Worm (Caenorhabditis elegans) whole organism, young adult: ENCODE results near the gene Y39B6A.42.
A peak's percentile ranks its signal among the peaks of the same experiment; 100 is the strongest.

Experiments
- ceh-91 ChIP-seq: fragments of 200-800 bp; sonication (Bioruptor generic); IDR thresholded peaks from 2 replicates; pipeline ENCODE4 v1.3.6; 2022; ENCODE audit warnings: missing genetic modification reagents, missing genetic modification characterization, missing compliant biosample characterization
- hrde-1 ChIP-seq: sonication (generic microtip); optimal IDR thresholded peaks from 2 replicates; lab custom pipeline; 2016; ENCODE audit warnings: missing genetic modification characterization, mild to moderate bottlenecking, missing compliant biosample characterization, moderate library complexity, missing genotype, missing genetic modification reagents, borderline replicate concordance
- lsl-1 ChIP-seq: fragments of 200-800 bp; sonication (Bioruptor generic); optimal IDR thresholded peaks from 2 replicates; lab custom pipeline; 2018; ENCODE audit warnings: mild to moderate bottlenecking, missing genetic modification characterization, moderate library complexity, missing compliant biosample characterization
- nhr-90 ChIP-seq: sonication (generic microtip); optimal IDR thresholded peaks from 2 replicates; lab custom pipeline; 2016; ENCODE audit warnings: missing genotype, mild to moderate bottlenecking, missing genetic modification characterization, missing compliant biosample characterization
- pha-4 ChIP-seq: fragments of 150-350 bp; sonication (generic microtip); optimal IDR thresholded peaks from 2 replicates; lab custom pipeline; 2014; ENCODE audit warnings: missing biosample characterization, missing genetic modification reagents, missing genetic modification characterization
- rec-8 ChIP-seq, 2 experiments: sonication (generic microtip); optimal IDR thresholded peaks; 2 replicates each; lab custom pipeline; 2016; ENCODE audit warnings: mild to moderate bottlenecking in 2 of 2, missing genetic modification characterization in 2 of 2, missing genetic modification reagents in 2 of 2, missing genotype in 2 of 2, missing biosample characterization in 1 of 2, missing compliant biosample characterization in 1 of 2, moderate library complexity in 1 of 2
- rpc-1 ChIP-seq, 2 experiments: fragments of 150-350 bp in 1 of 2; sonication (generic microtip) in 1 of 2; optimal IDR thresholded peaks; 2 replicates each; lab custom pipeline; 2014 to 2018; ENCODE audit warnings: missing biosample characterization in 1 of 2, missing genetic modification characterization in 1 of 2, missing genetic modification reagents in 1 of 2, missing genotype in 1 of 2
- sdz-38 ChIP-seq: sonication (generic microtip); optimal IDR thresholded peaks from 2 replicates; lab custom pipeline; 2016; ENCODE audit warnings: missing genotype, missing genetic modification characterization, missing compliant biosample characterization
- snpc-4 ChIP-seq, 5 experiments: fragments of 150-350 bp in 1 of 5; sonication (generic microtip) in 4 of 5; optimal IDR thresholded peaks; 2 replicates each; lab custom pipeline; 2014 to 2018; ENCODE audit warnings: missing genetic modification characterization in 5 of 5, missing biosample characterization in 3 of 5, antibody characterized with exemption in 2 of 5, mild to moderate bottlenecking in 2 of 5, missing compliant biosample characterization in 2 of 5, missing genotype in 2 of 5, moderate library complexity in 2 of 5, missing genetic modification reagents in 1 of 5
- unc-62 ChIP-seq: fragments of 150-350 bp; optimal IDR thresholded peaks from 2 replicates; lab custom pipeline; 2014; ENCODE audit warnings: missing biosample characterization, missing genetic modification reagents, missing genetic modification characterization
- ztf-22 ChIP-seq: fragments of 200-800 bp; sonication (Bioruptor generic); optimal IDR thresholded peaks from 2 replicates; lab custom pipeline; 2018; ENCODE audit warnings: mild to moderate bottlenecking, missing genetic modification characterization, moderate library complexity, missing compliant biosample characterization

ce11 chrV:18969590-18970105 is at the start of gene Y39B6A.42:
- TF ChIP-seq ceh-91 (GFP tag; lab: Robert Waterston, UW) (peak; percentile 34; the same call in 1 of the 2 replicates), lsl-1 (GFP tag; lab: Kevin White, UChicago) (peak; percentile 84), pha-4 (tag; lab: Kevin White, UChicago) (no peak), sdz-38 (no peak), rpc-1 (optimal IDR thresholded peaks at IDR 0.05; lab: Kevin White, UChicago) (no peak), rpc-1 (tag; optimal IDR thresholded peaks at IDR 0.05; lab: Kevin White, UChicago) (no peak), rec-8 (tag; optimal IDR thresholded peaks at IDR 0.05; lab: Kevin White, UChicago) (no peak), unc-62 (GFP tag; lab: Kevin White, UChicago) (no peak), snpc-4 (GFP tag; optimal IDR thresholded peaks at IDR 0.05; lab: Kevin White, UChicago) (no peak), snpc-4 (tag; optimal IDR thresholded peaks at IDR 0.05; lab: Kevin White, UChicago) (no peak), ztf-22 (GFP tag; lab: Kevin White, UChicago) (no peak), hrde-1 (tag; lab: Kevin White, UChicago) (no peak), nhr-90 (tag; lab: Kevin White, UChicago) (no peak)
